Worm (Caenorhabditis elegans) whole organism, L3 larva: ENCODE data around the gene Y75B8A.19.
A peak's percentile ranks its signal among the peaks of the same experiment; 100 is the strongest.

Source experiments
- R02D3.7 ChIP-seq: fragments of 150-350 bp; optimal IDR thresholded peaks from 2 replicates; lab custom pipeline; 2014; ENCODE audit warnings: missing biosample characterization, missing genetic modification characterization
- aly-2 ChIP-seq: fragments of 150-350 bp; optimal IDR thresholded peaks from 2 replicates; lab custom pipeline; 2014; ENCODE audit warnings: missing biosample characterization, missing genetic modification characterization
- ceh-16 ChIP-seq: sonication (generic microtip); optimal IDR thresholded peaks from 2 replicates; lab custom pipeline; 2017; ENCODE audit warnings: missing biosample characterization, missing genetic modification characterization
- ceh-28 ChIP-seq: fragments of 150-350 bp; optimal IDR thresholded peaks from 2 replicates; lab custom pipeline; 2014; ENCODE audit warnings: missing biosample characterization, missing genetic modification reagents, missing genetic modification characterization
- ceh-82 ChIP-seq: fragments of 150-350 bp; optimal IDR thresholded peaks from 2 replicates; lab custom pipeline; 2014; ENCODE audit warnings: missing biosample characterization, missing genetic modification characterization
- ceh-9 ChIP-seq: sonication (generic microtip); optimal IDR thresholded peaks from 2 replicates; lab custom pipeline; 2018; ENCODE audit warnings: missing biosample characterization, missing genetic modification characterization
- egl-5 ChIP-seq: fragments of 150-350 bp; optimal IDR thresholded peaks from 2 replicates; lab custom pipeline; 2017; ENCODE audit warnings: missing biosample characterization, missing genetic modification reagents, missing genetic modification characterization, inconsistent platforms
- elt-2 ChIP-seq: sonication (generic microtip); optimal IDR thresholded peaks from 2 replicates; lab custom pipeline; 2016; ENCODE audit warnings: missing genetic modification reagents, mild to moderate bottlenecking, missing genetic modification characterization, missing compliant biosample characterization
- elt-3 ChIP-seq, 3 experiments: fragments of 150-350 bp in 1 of 3; sonication (generic microtip) in 2 of 3; optimal IDR thresholded peaks; 2 replicates in 2 of 3; 4 replicates in 1 of 3; lab custom pipeline; 2014 to 2017; ENCODE audit warnings: missing biosample characterization in 3 of 3, missing genetic modification characterization in 3 of 3
- eor-1 ChIP-seq, 2 experiments: fragments of 150-350 bp; optimal IDR thresholded peaks; 2 replicates each; lab custom pipeline; 2014 to 2018; ENCODE audit warnings: missing biosample characterization in 2 of 2, missing genetic modification characterization in 2 of 2
- fkh-10 ChIP-seq: sonication (generic microtip); optimal IDR thresholded peaks from 2 replicates; lab custom pipeline; 2017; ENCODE audit warnings: missing biosample characterization, missing genetic modification reagents, missing genetic modification characterization
- fkh-2 ChIP-seq: fragments of 150-350 bp; optimal IDR thresholded peaks from 2 replicates; lab custom pipeline; 2014; ENCODE audit warnings: missing biosample characterization, missing genetic modification reagents, missing genetic modification characterization
- hmg-11 ChIP-seq: sonication (generic microtip); optimal IDR thresholded peaks from 2 replicates; lab custom pipeline; 2016; ENCODE audit warnings: missing genetic modification characterization, missing compliant biosample characterization
- jun-1 ChIP-seq: fragments of 150-350 bp; optimal IDR thresholded peaks from 2 replicates; lab custom pipeline; 2014; ENCODE audit warnings: missing biosample characterization, missing genetic modification reagents, missing genetic modification characterization
- lin-15B ChIP-seq: fragments of 150-350 bp; optimal IDR thresholded peaks from 2 replicates; lab custom pipeline; 2014; ENCODE audit warnings: missing biosample characterization, missing genetic modification characterization
- lin-39 ChIP-seq: fragments of 150-350 bp; optimal IDR thresholded peaks from 2 replicates; lab custom pipeline; 2018; ENCODE audit warnings: missing biosample characterization, missing genetic modification reagents, missing genetic modification characterization
- mdl-1 ChIP-seq: fragments of 150-350 bp; optimal IDR thresholded peaks from 2 replicates; lab custom pipeline; 2014; ENCODE audit warnings: missing biosample characterization, missing genetic modification characterization
- mml-1 ChIP-seq: fragments of 150-350 bp; sonication (generic microtip); optimal IDR thresholded peaks from 3 replicates; lab custom pipeline; 2014; ENCODE audit warnings: missing biosample characterization, missing genetic modification characterization
- nfya-1 ChIP-seq: sonication (generic microtip); optimal IDR thresholded peaks from 2 replicates; lab custom pipeline; 2017; ENCODE audit warnings: missing genetic modification characterization, mild to moderate bottlenecking, missing compliant biosample characterization, antibody characterized with exemption, moderate library complexity; ENCODE audit not compliant: insufficient read depth
- nhr-12 ChIP-seq: fragments of 150-350 bp; optimal IDR thresholded peaks from 2 replicates; lab custom pipeline; 2014; ENCODE audit warnings: missing biosample characterization, missing genetic modification characterization
- nhr-237 ChIP-seq: fragments of 150-350 bp; optimal IDR thresholded peaks from 2 replicates; lab custom pipeline; 2014; ENCODE audit warnings: missing biosample characterization, missing genetic modification characterization
- nhr-25 ChIP-seq: sonication (generic microtip); optimal IDR thresholded peaks from 2 replicates; lab custom pipeline; 2017; ENCODE audit warnings: missing biosample characterization, missing genetic modification characterization
- nhr-28 ChIP-seq: fragments of 150-350 bp; optimal IDR thresholded peaks from 2 replicates; lab custom pipeline; 2014; ENCODE audit warnings: missing biosample characterization, missing genetic modification characterization
- nhr-43 ChIP-seq: sonication (generic microtip); optimal IDR thresholded peaks from 2 replicates; lab custom pipeline; 2016; ENCODE audit warnings: mild to moderate bottlenecking, missing genetic modification characterization, missing compliant biosample characterization; ENCODE audit not compliant: poor library complexity, severe bottlenecking
- nhr-67 ChIP-seq: fragments of 150-350 bp; optimal IDR thresholded peaks from 2 replicates; lab custom pipeline; 2014; ENCODE audit warnings: missing biosample characterization, missing genetic modification characterization
- nhr-77 ChIP-seq: fragments of 150-350 bp; optimal IDR thresholded peaks from 2 replicates; lab custom pipeline; 2014; ENCODE audit warnings: missing biosample characterization, missing genetic modification characterization
- pha-4 ChIP-seq: fragments of 150-350 bp; optimal IDR thresholded peaks from 2 replicates; lab custom pipeline; 2014; ENCODE audit warnings: missing biosample characterization, missing genetic modification reagents, missing genetic modification characterization
- pqm-1 ChIP-seq: fragments of 150-350 bp; optimal IDR thresholded peaks from 2 replicates; lab custom pipeline; 2017; ENCODE audit warnings: missing biosample characterization, missing genetic modification characterization, inconsistent platforms
- sea-2 ChIP-seq: fragments of 150-350 bp; sonication (generic microtip); optimal IDR thresholded peaks from 4 replicates; lab custom pipeline; 2014; ENCODE audit warnings: missing biosample characterization, missing genetic modification reagents, missing genetic modification characterization
- skn-1 ChIP-seq: fragments of 150-350 bp; optimal IDR thresholded peaks from 2 replicates; lab custom pipeline; 2014; ENCODE audit warnings: missing biosample characterization, missing genetic modification characterization
- snpc-4 ChIP-seq: fragments of 150-350 bp; optimal IDR thresholded peaks from 2 replicates; lab custom pipeline; 2014; ENCODE audit warnings: missing biosample characterization, missing genetic modification characterization
- tbx-2 ChIP-seq: sonication (generic microtip); optimal IDR thresholded peaks from 2 replicates; lab custom pipeline; 2016; ENCODE audit warnings: mild to moderate bottlenecking, missing genetic modification characterization, missing compliant biosample characterization
- unc-39 ChIP-seq: sonication (generic microtip); optimal IDR thresholded peaks from 4 replicates; lab custom pipeline; 2017; ENCODE audit warnings: missing biosample characterization, missing genetic modification characterization
- unc-62 ChIP-seq: fragments of 150-350 bp; sonication (generic microtip); optimal IDR thresholded peaks from 4 replicates; lab custom pipeline; 2014; ENCODE audit warnings: missing biosample characterization, missing genetic modification reagents, missing genetic modification characterization
- zag-1 ChIP-seq: fragments of 150-350 bp; optimal IDR thresholded peaks from 2 replicates; lab custom pipeline; 2014; ENCODE audit warnings: missing biosample characterization, missing genetic modification characterization
- ztf-4 ChIP-seq: fragments of 150-350 bp; optimal IDR thresholded peaks from 2 replicates; lab custom pipeline; 2014; ENCODE audit warnings: missing biosample characterization, missing genetic modification characterization

The Y75B8A.19 gene

ce11 chrIII:12231539-12231938 is 5.1 kb downstream of the Y75B8A.19 start:
- TF ChIP-seq ceh-82 (tag; lab: Kevin White, UChicago) = no peak
- peak; percentile 98 for TF ChIP-seq nfya-1 (tag; lab: Kevin White, UChicago)
- TF ChIP-seq, all 47 proteins: peak for 1

DNA sequence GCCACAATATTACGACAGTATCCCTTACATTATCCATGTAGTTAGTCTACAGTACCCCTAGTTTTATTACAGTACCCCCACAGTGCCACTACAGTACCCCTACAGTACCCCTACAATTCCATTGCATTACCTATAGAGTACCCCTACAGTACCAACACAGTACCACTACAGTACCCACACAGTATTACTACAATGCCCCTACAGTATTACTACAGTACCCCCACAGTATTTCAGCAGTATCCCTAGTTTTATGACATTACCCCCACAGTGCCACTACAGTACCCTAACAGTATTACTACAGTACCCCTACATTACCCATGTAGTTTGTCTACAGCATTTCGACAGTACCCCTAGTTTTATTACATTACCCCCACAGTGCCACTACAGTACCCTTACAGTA is 7.1 kb downstream of the Y75B8A.19 start:
- TF ChIP-seq ceh-82 (tag; lab: Kevin White, UChicago) (no peak), ztf-4 (no peak), elt-3 (tag; optimal IDR thresholded peaks at IDR 0.05; lab: Kevin White, UChicago) (no peak), R02D3.7 (tag; lab: Kevin White, UChicago) (no peak), tbx-2 (no peak), nhr-43 (peak; percentile 51)

DNA sequence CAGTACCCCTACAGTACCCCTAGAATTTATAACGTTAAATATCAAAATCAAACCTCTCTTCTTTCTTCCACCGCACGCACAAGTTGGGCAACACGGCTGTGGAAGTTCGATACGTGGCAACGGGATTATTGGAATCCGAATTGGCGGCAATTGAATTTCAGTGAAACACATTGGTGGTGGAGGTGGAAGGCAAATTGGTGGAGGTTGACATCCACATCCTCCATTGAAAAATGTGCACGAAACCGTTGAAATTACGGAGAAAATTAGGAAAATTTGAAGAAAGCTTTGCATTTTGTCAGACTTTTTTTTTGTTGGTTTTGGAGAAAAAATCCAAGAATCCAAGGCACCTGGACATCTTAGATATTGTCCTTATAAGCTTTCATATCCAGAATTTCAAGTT is 8.9 kb downstream of the Y75B8A.19 start:
- TF ChIP-seq fkh-2 (tag; lab: Kevin White, UChicago) = no peak
- no peak for TF ChIP-seq lin-15B (tag; lab: Kevin White, UChicago)
- TF ChIP-seq nhr-237 (tag; lab: Kevin White, UChicago) = no peak
- TF ChIP-seq nhr-12 = no peak
- no peak for TF ChIP-seq hmg-11 (tag; lab: Kevin White, UChicago)
- TF ChIP-seq unc-62 (GFP tag; lab: Kevin White, UChicago) = no peak
- no peak for TF ChIP-seq ceh-16 (tag; lab: Kevin White, UChicago)
- no peak for TF ChIP-seq nhr-25 (tag; lab: Kevin White, UChicago)
- TF ChIP-seq R02D3.7 (tag; lab: Kevin White, UChicago) = no peak
- no peak for TF ChIP-seq mml-1
- no peak for TF ChIP-seq nfya-1 (tag; lab: Kevin White, UChicago)
- no peak for TF ChIP-seq nhr-43
- no peak for TF ChIP-seq elt-2 (tag; lab: Kevin White, UChicago)
- no peak for TF ChIP-seq sea-2 (GFP tag; lab: Kevin White, UChicago)
- no peak for TF ChIP-seq fkh-10 (GFP tag; lab: Kevin White, UChicago)
- TF ChIP-seq ztf-4 = no peak
- no peak for TF ChIP-seq tbx-2
- TF ChIP-seq nhr-67 (tag; lab: Kevin White, UChicago) = no peak
- no peak for TF ChIP-seq mdl-1 (tag; lab: Kevin White, UChicago)
- TF ChIP-seq, all 47 proteins: peak for 0

DNA sequence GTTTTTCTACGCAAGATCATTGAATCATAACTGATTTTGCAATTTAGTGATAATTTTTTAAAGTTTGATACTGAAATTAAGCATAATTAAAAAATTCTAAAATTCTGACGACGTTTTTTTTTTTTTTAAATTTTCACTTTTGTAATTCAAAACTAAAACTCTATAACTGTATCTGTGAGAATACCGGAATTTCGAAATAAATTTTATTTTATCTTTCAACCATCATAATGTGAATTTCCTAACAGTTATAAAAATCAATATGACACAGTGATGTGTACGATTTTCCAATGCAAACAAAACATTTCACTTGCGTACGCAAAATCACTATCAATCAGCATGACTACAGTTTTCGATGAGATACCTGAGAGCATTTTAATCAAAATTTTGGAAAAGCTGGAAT is 9.5 kb downstream of the Y75B8A.19 start, which contains the start of the genes grl-15 and fbxa-89:
TSS of gene grl-15 (minus strand) at position 101 of the 400 bp plus-strand sequence.
TSS of gene fbxa-89 (plus strand) at position 271 of the 400 bp plus-strand sequence.
- TF ChIP-seq lin-39 (no peak), elt-2 (tag; lab: Kevin White, UChicago) (peak; percentile 24)

ce11 chrIII:12245570-12245969 is 19.1 kb downstream of the Y75B8A.19 start:
- TF ChIP-seq zag-1 (tag; lab: Kevin White, UChicago) (no peak), nhr-25 (tag; lab: Kevin White, UChicago) (no peak), eor-1 (tag; optimal IDR thresholded peaks at IDR 0.05; lab: Kevin White, UChicago) (no peak), tbx-2 (no peak), sea-2 (GFP tag; lab: Kevin White, UChicago) (no peak), skn-1 (no peak), elt-3 (tag; optimal IDR thresholded peaks at IDR 0.05; lab: Kevin White, UChicago) (no peak)

DNA sequence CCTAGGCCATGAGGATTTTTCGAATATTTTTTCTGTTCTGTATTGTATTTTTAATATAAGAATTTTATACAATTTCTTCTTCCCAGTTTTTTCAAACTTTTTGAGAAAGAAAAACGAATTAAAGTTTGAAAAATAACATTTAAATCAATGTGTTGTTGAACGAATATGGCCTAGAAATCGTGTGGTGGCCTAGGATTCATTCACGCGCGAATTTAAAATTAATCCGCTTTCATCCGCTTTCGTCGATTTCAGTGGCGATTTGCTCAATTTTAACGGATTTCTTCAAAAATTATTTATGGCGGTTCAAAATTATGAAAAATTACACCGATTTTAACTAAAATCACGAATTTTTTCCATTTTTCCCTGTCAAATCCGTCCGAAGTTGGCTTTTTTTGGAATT is 20.9 kb downstream of the Y75B8A.19 start:
- TF ChIP-seq elt-3 (tag; optimal IDR thresholded peaks at IDR 0.05; lab: Kevin White, UChicago) (no peak), unc-39 (tag; lab: Kevin White, UChicago) (no peak), nhr-237 (tag; lab: Kevin White, UChicago) (no peak), nhr-77 (no peak)

- TF ChIP-seq elt-2 (tag; lab: Kevin White, UChicago) (peak; percentile 78), egl-5 (peak; percentile 82), nhr-25 (tag; lab: Kevin White, UChicago) (peak; percentile 94), unc-39 (tag; lab: Kevin White, UChicago) (peak; percentile 60), ztf-4 (peak; percentile 51), nfya-1 (tag; lab: Kevin White, UChicago) (peak; percentile 98), nhr-237 (tag; lab: Kevin White, UChicago) (no peak), lin-15B (tag; lab: Kevin White, UChicago) (peak; percentile 94), nhr-67 (tag; lab: Kevin White, UChicago) (no peak), jun-1 (tag; lab: Kevin White, UChicago) (peak; percentile 94), elt-3 (tag; optimal IDR thresholded peaks at IDR 0.05; lab: Kevin White, UChicago) (peak in 2 of 3 experiments; percentile 31 to 82), pqm-1 (peak; percentile 88), hmg-11 (tag; lab: Kevin White, UChicago) (peak; percentile 89), ceh-28 (tag; lab: Kevin White, UChicago) (peak; percentile 75), lin-39 (peak; percentile 96), nhr-28 (tag; lab: Kevin White, UChicago) (peak; percentile 63), tbx-2 (peak; percentile 74), R02D3.7 (tag; lab: Kevin White, UChicago) (peak; percentile 85), ceh-9 (no peak), fkh-2 (tag; lab: Kevin White, UChicago) (peak; percentile 2), pha-4 (peak; percentile 94), aly-2 (tag; lab: Kevin White, UChicago) (peak; percentile 85), nhr-12 (no peak), snpc-4 (tag; lab: Kevin White, UChicago) (peak; percentile 100)
These were observed 23.8 kb downstream of the Y75B8A.19 start, which contains the start of the genes tim-1 and Y75B8A.23 for ce11 chrIII:12250114-12250792. TSS of gene tim-1 (minus strand) at chrIII:12250164. TSS of gene Y75B8A.23 (plus strand) at chrIII:12250660.
